Fruit fly (Drosophila melanogaster) whole organism, prepupa: ENCODE results near the gene Syx13.

Experiments
- CG10669 ChIP-seq: fragments of 200-800 bp; sonication (Bioruptor generic); optimal IDR thresholded peaks from 3 replicates; lab custom pipeline; 2018; ENCODE audit warnings: missing biosample characterization, mild to moderate bottlenecking, missing genetic modification characterization, moderate library complexity
- CG15336 ChIP-seq: fragments of 200-800 bp; sonication (Bioruptor generic); IDR thresholded peaks from 2 replicates; pipeline ENCODE4 v1.3.6; 2022; ENCODE audit warnings: missing biosample characterization, missing genetic modification characterization
- CG1621 ChIP-seq: fragments of 200-800 bp; sonication (Bioruptor generic); optimal IDR thresholded peaks from 3 replicates; lab custom pipeline; 2018; ENCODE audit warnings: missing biosample characterization, mild to moderate bottlenecking, missing genetic modification characterization
- CG34406 ChIP-seq: fragments of 200-800 bp; sonication (Bioruptor generic); optimal IDR thresholded peaks from 3 replicates; lab custom pipeline; 2016; ENCODE audit warnings: missing biosample characterization, missing genetic modification characterization
- CG4318 ChIP-seq: fragments of 200-800 bp; sonication (Bioruptor generic); optimal IDR thresholded peaks from 3 replicates; lab custom pipeline; 2017; ENCODE audit warnings: missing biosample characterization, mild to moderate bottlenecking, missing genetic modification characterization
- CG9139 ChIP-seq: fragments of 200-800 bp; sonication (Bioruptor generic); optimal IDR thresholded peaks from 3 replicates; lab custom pipeline; 2017; ENCODE audit warnings: missing biosample characterization, mild to moderate bottlenecking, missing genetic modification characterization
- Eip75B ChIP-seq: fragments of 200-800 bp; sonication (Bioruptor generic); optimal IDR thresholded peaks from 3 replicates; lab custom pipeline; 2016; ENCODE audit warnings: missing biosample characterization, missing genetic modification characterization
- Eip78C ChIP-seq: fragments of 200-800 bp; sonication (Bioruptor generic); peaks from one replicate; lab custom pipeline; 2016; ENCODE audit warnings: missing biosample characterization, missing genetic modification characterization
- Eip93F ChIP-seq: fragments of 200-800 bp; sonication (Bioruptor generic); optimal IDR thresholded peaks from 2 replicates; lab custom pipeline; 2016; ENCODE audit warnings: missing biosample characterization, mild to moderate bottlenecking, missing genetic modification characterization
- Ets21C ChIP-seq: fragments of 200-800 bp; sonication (Bioruptor generic); optimal IDR thresholded peaks from 3 replicates; lab custom pipeline; 2016; ENCODE audit warnings: missing biosample characterization, missing genetic modification characterization
- Hr38 ChIP-seq: sonication (Bioruptor generic); optimal IDR thresholded peaks from 2 replicates; lab custom pipeline; 2016; ENCODE audit warnings: missing biosample characterization, missing genetic modification characterization
- Hr4 ChIP-seq: fragments of 200-800 bp; sonication (Bioruptor generic); optimal IDR thresholded peaks from 3 replicates; lab custom pipeline; 2016; ENCODE audit warnings: missing biosample characterization, missing genetic modification characterization
- Smox ChIP-seq: fragments of 200-800 bp; sonication (Bioruptor generic); optimal IDR thresholded peaks from 3 replicates; lab custom pipeline; 2016; ENCODE audit warnings: missing biosample characterization, missing genetic modification characterization
- Sox102F ChIP-seq: fragments of 200-800 bp; sonication (Bioruptor generic); optimal IDR thresholded peaks from 2 replicates; lab custom pipeline; 2016; ENCODE audit warnings: missing biosample characterization, mild to moderate bottlenecking, missing genetic modification characterization
- fd59A ChIP-seq: fragments of 200-800 bp; sonication (Bioruptor generic); optimal IDR thresholded peaks from 2 replicates; lab custom pipeline; 2017; ENCODE audit warnings: missing biosample characterization, mild to moderate bottlenecking, missing genetic modification characterization, missing genetic modification reagents
- fd85E ChIP-seq: fragments of 200-800 bp; sonication (Bioruptor generic); optimal IDR thresholded peaks from 3 replicates; lab custom pipeline; 2016; ENCODE audit warnings: missing biosample characterization, missing genetic modification characterization
- pdm3 ChIP-seq: fragments of 200-800 bp; sonication (Bioruptor generic); optimal IDR thresholded peaks from 3 replicates; lab custom pipeline; 2016; ENCODE audit warnings: missing biosample characterization, missing genetic modification characterization
- salr ChIP-seq, 2 experiments: fragments of 200-800 bp; sonication (Bioruptor generic); optimal IDR thresholded peaks; 3 replicates each; lab custom pipeline; 2016 to 2018; ENCODE audit warnings: missing biosample characterization in 2 of 2, missing genetic modification characterization in 2 of 2, mild to moderate bottlenecking in 1 of 2
- topi ChIP-seq: fragments of 200-800 bp; sonication (Bioruptor generic); optimal IDR thresholded peaks from 3 replicates; lab custom pipeline; 2016; ENCODE audit warnings: missing biosample characterization, missing genetic modification characterization

The Syx13 gene

DNA sequence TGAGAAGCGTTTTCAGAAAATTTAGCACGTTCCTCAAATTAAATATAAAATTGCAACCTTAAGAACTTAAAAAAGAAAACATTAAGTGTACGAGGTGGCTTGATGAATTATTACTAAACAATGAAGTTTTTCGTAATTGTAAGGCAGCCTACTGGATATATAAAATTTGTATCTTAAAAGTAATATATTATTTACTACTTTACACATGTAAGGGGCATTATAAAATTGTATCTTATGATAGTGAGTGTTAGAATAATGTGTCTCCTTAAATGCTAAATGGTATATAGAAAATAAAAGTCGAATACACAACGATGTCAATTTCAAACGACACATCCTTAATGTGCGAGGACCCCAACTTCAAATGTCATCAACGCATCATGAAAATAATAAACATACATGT is 45.6 kb downstream of the Syx13 start, which contains the start of gene CG11251:
Gene CG11251, minus strand, starts transcription at position 101 of the 400 bp plus-strand sequence.
- no peak for TF ChIP-seq fd85E
- no peak for TF ChIP-seq CG1621
- TF ChIP-seq Eip78C = no peak
- TF ChIP-seq pdm3 = no peak
- TF ChIP-seq CG34406 (GFP tag; lab: Kevin White, UChicago) = no peak
- TF ChIP-seq Sox102F (GFP tag; lab: Kevin White, UChicago) = no peak
- no peak for TF ChIP-seq topi
- TF ChIP-seq Hr4 (GFP tag; lab: Kevin White, UChicago) = no peak
- no peak for TF ChIP-seq fd59A (GFP tag; lab: Kevin White, UChicago)
- TF ChIP-seq salr (GFP tag; optimal IDR thresholded peaks at IDR 0.05; lab: Kevin White, UChicago) = no peak
- no peak for TF ChIP-seq CG10669 (GFP tag; lab: Kevin White, UChicago)
- no peak for TF ChIP-seq CG9139 (GFP tag; lab: Kevin White, UChicago)
- TF ChIP-seq Hr38 (GFP tag; lab: Kevin White, UChicago) = no peak
- no peak for TF ChIP-seq CG15336
- no peak for TF ChIP-seq Smox (GFP tag; lab: Kevin White, UChicago)
- TF ChIP-seq Ets21C (GFP tag; lab: Kevin White, UChicago) = no peak
- TF ChIP-seq Eip93F = no peak
- no peak for TF ChIP-seq Eip75B
- no peak for TF ChIP-seq CG4318 (GFP tag; lab: Kevin White, UChicago)
